Fruit fly (Drosophila melanogaster): ENCODE data around the gene CG11857.

dm6 chr3R:25303857-25304440, 45.3 kb downstream of the CG11857 start, which contains the start of gene CG31436:
- no peak for TF ChIP-seq Deaf1 (tag; optimal IDR thresholded peaks at IDR 0.05)
- TF ChIP-seq peb (GFP tag; IDR thresholded peaks at IDR 0.05): no peak
- no peak for TF ChIP-seq odd (GFP tag; optimal IDR thresholded peaks at IDR 0.05)
- no peak for TF ChIP-seq run (tag; optimal IDR thresholded peaks at IDR 0.05)
- no peak for TF ChIP-seq ase (GFP tag; IDR thresholded peaks at IDR 0.05)
- TF ChIP-seq Adf1 (GFP tag; IDR thresholded peaks at IDR 0.05): no peak
- no peak for TF ChIP-seq slp2 (GFP tag; optimal IDR thresholded peaks at IDR 0.05)
- no peak for TF ChIP-seq pum (GFP tag; optimal IDR thresholded peaks at IDR 0.05)
- TF ChIP-seq tx (GFP tag; optimal IDR thresholded peaks at IDR 0.05): no peak
- no peak for TF ChIP-seq CG15479 (GFP tag; optimal IDR thresholded peaks at IDR 0.05)
- TF ChIP-seq CG3065 (GFP tag; optimal IDR thresholded peaks at IDR 0.05): no peak
- no peak for TF ChIP-seq CG15011 (GFP tag; optimal IDR thresholded peaks at IDR 0.05)
- no peak for TF ChIP-seq aop (GFP tag; IDR thresholded peaks at IDR 0.05)
